Worm (Caenorhabditis elegans): ENCODE data around the gene nhr-153.

- TF ChIP-seq tbx-2 (tag; optimal IDR thresholded peaks at IDR 0.05) (no peak), unc-39 (tag; optimal IDR thresholded peaks at IDR 0.05) (no peak), skn-1 (tag; optimal IDR thresholded peaks at IDR 0.05) (no peak), nhr-237 (tag; optimal IDR thresholded peaks at IDR 0.05) (no peak), unc-62 (GFP tag; optimal IDR thresholded peaks at IDR 0.05) (no peak), egl-5 (tag; optimal IDR thresholded peaks at IDR 0.05) (no peak), nhr-43 (tag; optimal IDR thresholded peaks at IDR 0.05; ENCODE audit: poor library complexity, severe bottlenecking) (no peak), ama-1 (optimal IDR thresholded peaks at IDR 0.05) (no peak), aly-2 (tag; optimal IDR thresholded peaks at IDR 0.05) (no peak), nhr-28 (tag; optimal IDR thresholded peaks at IDR 0.05) (no peak), nhr-11 (tag; optimal IDR thresholded peaks at IDR 0.05) (no peak), hmg-11 (tag; optimal IDR thresholded peaks at IDR 0.05) (no peak), nhr-77 (tag; optimal IDR thresholded peaks at IDR 0.05) (no peak)
These were observed 8.2 kb upstream of the nhr-153 start, which contains the start of gene nhr-207 for ce11 chrV:12095865-12096264.
